Fruit fly (Drosophila melanogaster) whole organism, wandering third instar larva: Measurements from ENCODE around the gene Muc18B.

Source experiments
- Abd-B ChIP-seq: fragments of >200 bp; optimal IDR thresholded peaks from 2 replicates; lab custom pipeline; 2017; ENCODE audit warnings: missing biosample characterization, missing genetic modification characterization
- HLH106 ChIP-seq: fragments of 200-800 bp; optimal IDR thresholded peaks from 3 replicates; lab custom pipeline; 2019; ENCODE audit warnings: missing biosample characterization, mild to moderate bottlenecking, missing genetic modification characterization, moderate library complexity
- Hr78 ChIP-seq: fragments of >200 bp; optimal IDR thresholded peaks from 2 replicates; lab custom pipeline; 2017; ENCODE audit warnings: missing biosample characterization, missing genetic modification characterization
- br ChIP-seq: fragments of 200-800 bp; sonication (Bioruptor generic); optimal IDR thresholded peaks from 2 replicates; lab custom pipeline; 2016; ENCODE audit warnings: missing biosample characterization, missing genetic modification characterization
- dl ChIP-seq, 2 experiments: fragments of 175-275, 200-275 bp in 1 of 2; fragments of 200-275 bp in 1 of 2; sonication (Bioruptor generic); optimal IDR thresholded peaks; lab custom pipeline; 2018; ENCODE audit warnings: mild to moderate bottlenecking in 2 of 2, missing biosample characterization in 2 of 2, missing genetic modification characterization in 2 of 2, moderate library complexity in 2 of 2; ENCODE audit not compliant: partially characterized antibody in 2 of 2, insufficient read depth in 1 of 2
- foxo ChIP-seq, 2 experiments: fragments of 200-800 bp; sonication (Bioruptor generic); optimal IDR thresholded peaks; 2 replicates in 1 of 2; 3 replicates in 1 of 2; lab custom pipeline; 2016 to 2017; ENCODE audit warnings: missing biosample characterization in 2 of 2, missing genetic modification characterization in 2 of 2
- pan ChIP-seq: fragments of >200 bp; optimal IDR thresholded peaks from 2 replicates; lab custom pipeline; 2017
- psq ChIP-seq: fragments of 200-800 bp; sonication (Bioruptor generic); optimal IDR thresholded peaks from 3 replicates; lab custom pipeline; 2017; ENCODE audit warnings: missing biosample characterization, mild to moderate bottlenecking, missing genetic modification characterization, moderate library complexity
- usp ChIP-seq: fragments of >200 bp; optimal IDR thresholded peaks from 2 replicates; lab custom pipeline; 2017; ENCODE audit warnings: missing biosample characterization, missing genetic modification characterization

DNA sequence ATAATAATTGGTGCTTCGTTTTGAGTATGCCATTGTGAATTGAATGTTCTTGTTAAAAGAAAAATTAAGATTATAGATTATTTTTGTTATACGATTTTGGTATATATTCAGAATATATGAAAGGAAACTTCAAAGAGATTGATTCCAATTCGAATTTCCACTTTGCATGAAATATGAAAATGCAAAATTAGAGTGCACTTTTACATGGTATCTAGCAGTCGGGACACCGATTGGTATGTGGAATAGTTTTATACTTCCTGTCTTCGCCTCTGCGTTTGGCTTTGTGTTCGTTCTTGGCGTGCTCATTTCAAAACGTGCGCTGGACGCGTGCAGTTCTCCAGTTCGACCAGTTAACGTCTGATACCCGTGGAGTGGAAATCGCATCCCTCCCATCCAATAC, 32.2 kb upstream of the Muc18B start, which contains the start of gene CG33253:
- no peak for TF ChIP-seq HLH106 (tag; lab: Kevin White, UChicago)
- TF ChIP-seq psq (GFP tag; lab: Kevin White, UChicago), result no peak
- no peak for TF ChIP-seq br (GFP tag; lab: Kevin White, UChicago)
- no peak for TF ChIP-seq foxo (GFP tag; optimal IDR thresholded peaks at IDR 0.05; lab: Kevin White, UChicago)
- no peak for TF ChIP-seq pan
- no peak for TF ChIP-seq Hr78 (GFP tag; lab: Kevin White, UChicago)
- no peak for TF ChIP-seq usp (GFP tag; lab: Kevin White, UChicago)
- no peak for TF ChIP-seq dl (GFP tag; optimal IDR thresholded peaks at IDR 0.05; lab: Kevin White, UChicago; ENCODE audit: insufficient read depth in 1 of 2, partially characterized antibody in 2 of 2)
- no peak for TF ChIP-seq Abd-B (GFP tag; lab: Kevin White, UChicago)
